Fruit fly (Drosophila melanogaster): ENCODE data around the gene CG12104.

The CG12104 gene

DNA sequence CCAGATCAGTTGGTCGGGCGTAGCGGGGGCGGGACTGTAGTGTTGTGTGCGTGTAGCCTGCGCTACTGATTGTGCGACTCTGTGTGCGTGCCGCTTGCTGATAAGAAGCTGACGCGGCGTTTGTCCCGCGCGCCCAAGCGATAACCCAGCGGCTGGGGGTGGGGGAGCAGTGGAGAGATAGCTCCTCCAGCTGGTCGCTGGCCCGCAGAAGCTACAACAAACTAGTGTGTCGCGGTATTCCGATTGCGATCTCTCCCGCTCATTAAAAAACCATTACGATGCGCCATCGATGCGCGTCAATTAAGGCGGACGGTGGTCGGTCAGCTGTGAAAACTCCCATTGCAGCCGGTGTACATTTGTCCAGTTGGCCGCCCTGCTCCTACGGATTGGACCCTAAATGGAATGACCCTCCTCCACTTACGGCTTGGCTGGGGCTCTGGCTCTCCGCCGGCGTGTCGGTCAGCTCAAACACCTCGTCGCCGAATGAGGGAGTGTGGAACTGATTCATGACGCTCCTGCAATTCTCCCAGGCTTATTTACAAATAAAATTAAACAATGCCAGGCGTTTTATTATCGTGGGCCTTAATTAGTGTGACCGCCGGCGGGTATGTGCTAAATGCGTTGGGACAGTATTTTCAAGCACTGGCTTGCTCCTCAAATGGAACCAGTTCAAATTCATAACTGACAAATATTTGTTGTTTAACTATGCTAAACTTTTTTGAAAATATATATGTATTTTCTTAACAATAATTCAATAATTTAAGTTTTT lies at the start of gene CG12104 (continued):
- TF ChIP-seq CG6254 (GFP tag; optimal IDR thresholded peaks at IDR 0.05) = no peak
- peak; percentile 38 for TF ChIP-seq CG1233 (GFP tag; optimal IDR thresholded peaks at IDR 0.05)
- peak; percentile 95 for TF ChIP-seq CG10543 (GFP tag; optimal IDR thresholded peaks at IDR 0.05)
- no peak for TF ChIP-seq CG4328 (GFP tag; optimal IDR thresholded peaks at IDR 0.05)
- no peak for TF ChIP-seq otp (GFP tag; IDR thresholded peaks at IDR 0.05)
- TF ChIP-seq Fer1 (GFP tag; optimal IDR thresholded peaks at IDR 0.05) = peak; percentile 15
- TF ChIP-seq Ptx1 (GFP tag; IDR thresholded peaks at IDR 0.05) = no peak
- TF ChIP-seq CG3407 (GFP tag; optimal IDR thresholded peaks at IDR 0.05) = peak; percentile 23
- TF ChIP-seq CG33557 (GFP tag; optimal IDR thresholded peaks at IDR 0.05) = peak; percentile 64
- TF ChIP-seq MESR4 (GFP tag; optimal IDR thresholded peaks at IDR 0.05) = peak; percentile 62
- TF ChIP-seq GATAe (GFP tag; conservative IDR thresholded peaks at IDR 0.05) = peak; percentile 96
- TF ChIP-seq Scr (GFP tag; IDR thresholded peaks at IDR 0.05; ENCODE audit: partially characterized antibody) = peak; percentile 21; the same call in 1 of the 2 replicates
- TF ChIP-seq CG12659 (GFP tag; optimal IDR thresholded peaks at IDR 0.05) = peak; percentile 47
- TF ChIP-seq lab (GFP tag; optimal IDR thresholded peaks at IDR 0.05) = peak; percentile 42
- no peak for TF ChIP-seq CG7786 (GFP tag; optimal IDR thresholded peaks at IDR 0.05)
- peak; percentile 75 for TF ChIP-seq MBD-R2 (GFP tag; IDR thresholded peaks at IDR 0.05)
- 0 out of 2 replicates have a peak, but pooled peaks have one; percentile 20 for TF ChIP-seq CG13287 (GFP tag; IDR thresholded peaks at IDR 0.05; ENCODE audit: partially characterized antibody)
- TF ChIP-seq Sry-β (GFP tag; optimal IDR thresholded peaks at IDR 0.05) = peak; percentile 30
- peak; percentile 44 for TF ChIP-seq NfI (GFP tag; optimal IDR thresholded peaks at IDR 0.05)
- TF ChIP-seq CG32772 (GFP tag; IDR thresholded peaks at IDR 0.05) = no peak
- peak; percentile 58 for TF ChIP-seq pzg (GFP tag; optimal IDR thresholded peaks at IDR 0.05)
- 0 out of 2 replicates have a peak, but pooled peaks have one; percentile 14 for TF ChIP-seq sob (GFP tag; IDR thresholded peaks at IDR 0.05)
- TF ChIP-seq CTCF (GFP tag; optimal IDR thresholded peaks at IDR 0.05) = peak; percentile 5
- peak; percentile 12 for TF ChIP-seq CG7987 (GFP tag; optimal IDR thresholded peaks at IDR 0.05)
- peak; percentile 88 for TF ChIP-seq CG10267 (tag; optimal IDR thresholded peaks at IDR 0.05)
- peak; percentile 99 for TF ChIP-seq CG15514 (GFP tag; optimal IDR thresholded peaks at IDR 0.05)
- no peak for TF ChIP-seq Hr3 (GFP tag; optimal IDR thresholded peaks at IDR 0.05)
- peak; percentile 14 for TF ChIP-seq PHDP (tag; optimal IDR thresholded peaks at IDR 0.05)
- no peak for TF ChIP-seq gsb (GFP tag; IDR thresholded peaks at IDR 0.05)
- TF ChIP-seq E2f2 (GFP tag; IDR thresholded peaks at IDR 0.05) = peak; percentile 35; the same call in 1 of the 2 replicates
- no peak for TF ChIP-seq CG14014 (GFP tag; IDR thresholded peaks at IDR 0.05)
- no peak for TF ChIP-seq Xbp1 (GFP tag; optimal IDR thresholded peaks at IDR 0.05)
- peak; percentile 38 for TF ChIP-seq HmgZ (tag; optimal IDR thresholded peaks at IDR 0.05)
- TF ChIP-seq cg (GFP tag; optimal IDR thresholded peaks at IDR 0.05) = peak; percentile 79
- peak; percentile 71 for TF ChIP-seq row (GFP tag; IDR thresholded peaks at IDR 0.05)
- no peak for TF ChIP-seq kni (GFP tag; optimal IDR thresholded peaks at IDR 0.05)
- no peak for TF ChIP-seq CG3065 (GFP tag; optimal IDR thresholded peaks at IDR 0.05)
- no peak for TF ChIP-seq TFAM (GFP tag; optimal IDR thresholded peaks at IDR 0.05)
- TF ChIP-seq grn (GFP tag; optimal IDR thresholded peaks at IDR 0.05) = peak; percentile 79
- peak; percentile 64 for TF ChIP-seq mirr (GFP tag; optimal IDR thresholded peaks at IDR 0.05)
- peak; percentile 43 for TF ChIP-seq Lhr (GFP tag; optimal IDR thresholded peaks at IDR 0.05)
- peak; percentile 88 for TF ChIP-seq CG12104 (GFP tag; optimal IDR thresholded peaks at IDR 0.05)
- TF ChIP-seq E2f1 (GFP tag; IDR thresholded peaks at IDR 0.05) = no peak
- TF ChIP-seq CG2120 (GFP tag; optimal IDR thresholded peaks at IDR 0.05) = peak; percentile 10
- peak; percentile 96 for TF ChIP-seq crol (GFP tag; IDR thresholded peaks at IDR 0.05)
- TF ChIP-seq salm (tag; optimal IDR thresholded peaks at IDR 0.05) = no peak
- TF ChIP-seq mld (GFP tag; IDR thresholded peaks at IDR 0.05; ENCODE audit: partially characterized antibody) = 0 out of 3 replicates have a peak, but pooled peaks have one; percentile 42
- TF ChIP-seq Adf1 (GFP tag; IDR thresholded peaks at IDR 0.05) = peak; percentile 73
